Fruit fly (Drosophila melanogaster) whole organism, prepupa: ENCODE measurements around the gene Tmf.
A peak's percentile ranks its signal among the peaks of the same experiment; 100 is the strongest.

Source experiments
- Blimp-1 ChIP-seq: fragments of 200-800 bp; sonication (Bioruptor generic); optimal IDR thresholded peaks from 3 replicates; lab custom pipeline; 2017; ENCODE audit warnings: missing biosample characterization, missing genetic modification characterization, mild to moderate bottlenecking, moderate library complexity, missing genetic modification reagents
- CG10669 ChIP-seq: fragments of 200-800 bp; sonication (Bioruptor generic); optimal IDR thresholded peaks from 3 replicates; lab custom pipeline; 2018; ENCODE audit warnings: missing biosample characterization, mild to moderate bottlenecking, missing genetic modification characterization, moderate library complexity
- CG11294 ChIP-seq: fragments of 200-800 bp; sonication (Bioruptor generic); IDR thresholded peaks from 2 replicates; pipeline ENCODE4 v1.3.6; 2022; ENCODE audit warnings: missing biosample characterization, missing genetic modification characterization
- CG11762 ChIP-seq: fragments of 200-800 bp; sonication (Bioruptor generic); optimal IDR thresholded peaks from 3 replicates; lab custom pipeline; 2016; ENCODE audit warnings: missing biosample characterization, missing genetic modification characterization; ENCODE audit not compliant: insufficient read depth
- CG11902 ChIP-seq: fragments of 200-800 bp; sonication (Bioruptor generic); optimal IDR thresholded peaks from 3 replicates; lab custom pipeline; 2016; ENCODE audit warnings: missing biosample characterization, missing genetic modification characterization
- CG15336 ChIP-seq: fragments of 200-800 bp; sonication (Bioruptor generic); IDR thresholded peaks from 2 replicates; pipeline ENCODE4 v1.3.6; 2022; ENCODE audit warnings: missing biosample characterization, missing genetic modification characterization
- CG1621 ChIP-seq: fragments of 200-800 bp; sonication (Bioruptor generic); optimal IDR thresholded peaks from 3 replicates; lab custom pipeline; 2018; ENCODE audit warnings: missing biosample characterization, mild to moderate bottlenecking, missing genetic modification characterization
- CG16779 ChIP-seq: fragments of 200-800 bp; sonication (Bioruptor generic); optimal IDR thresholded peaks from 3 replicates; lab custom pipeline; 2017; ENCODE audit warnings: missing biosample characterization, mild to moderate bottlenecking, missing genetic modification characterization
- CG3032 ChIP-seq: fragments of 200-800 bp; optimal IDR thresholded peaks from 2 replicates; lab custom pipeline; 2019; ENCODE audit warnings: missing biosample characterization, mild to moderate bottlenecking, missing genetic modification characterization, moderate library complexity
- CG34406 ChIP-seq: fragments of 200-800 bp; sonication (Bioruptor generic); optimal IDR thresholded peaks from 3 replicates; lab custom pipeline; 2016; ENCODE audit warnings: missing biosample characterization, missing genetic modification characterization
- CG3919 ChIP-seq: fragments of 200-800 bp; sonication (Bioruptor generic); optimal IDR thresholded peaks from 3 replicates; lab custom pipeline; 2016; ENCODE audit warnings: missing biosample characterization, missing genetic modification characterization
- CG4318 ChIP-seq: fragments of 200-800 bp; sonication (Bioruptor generic); optimal IDR thresholded peaks from 3 replicates; lab custom pipeline; 2017; ENCODE audit warnings: missing biosample characterization, mild to moderate bottlenecking, missing genetic modification characterization
- CG6163 ChIP-seq: fragments of 200-800 bp; sonication (Bioruptor generic); IDR thresholded peaks from 3 replicates; pipeline ENCODE4 v1.3.6; 2022; ENCODE audit warnings: missing biosample characterization, missing genetic modification characterization
- CG6276 ChIP-seq: fragments of 200-800 bp; sonication (Bioruptor generic); optimal IDR thresholded peaks from 2 replicates; lab custom pipeline; 2017; ENCODE audit warnings: missing biosample characterization, mild to moderate bottlenecking, missing genetic modification characterization
- CG6792 ChIP-seq: fragments of 200-800 bp; sonication (Bioruptor generic); optimal IDR thresholded peaks from 3 replicates; lab custom pipeline; 2016; ENCODE audit warnings: missing biosample characterization, missing genetic modification characterization
- CG6808 ChIP-seq: fragments of 200-800 bp; sonication (Bioruptor generic); optimal IDR thresholded peaks from 3 replicates; lab custom pipeline; 2017; ENCODE audit warnings: missing biosample characterization, missing genetic modification characterization, mild to moderate bottlenecking, moderate library complexity, missing genetic modification reagents
- CG6854 ChIP-seq: fragments of 200-800 bp; sonication (Bioruptor generic); optimal IDR thresholded peaks from 2 replicates; lab custom pipeline; 2017; ENCODE audit warnings: missing biosample characterization, mild to moderate bottlenecking, missing genetic modification characterization
- CG7368 ChIP-seq: fragments of 200-800 bp; sonication (Bioruptor generic); optimal IDR thresholded peaks from 3 replicates; lab custom pipeline; 2016; ENCODE audit warnings: missing biosample characterization, missing genetic modification characterization
- CG8119 ChIP-seq: fragments of 200-800 bp; sonication (Bioruptor generic); IDR thresholded peaks from 3 replicates; pipeline ENCODE4 v1.3.6; 2022; ENCODE audit warnings: missing biosample characterization, missing genetic modification characterization
- CG8632 ChIP-seq: fragments of 200-800 bp; sonication (Bioruptor generic); optimal IDR thresholded peaks from 3 replicates; lab custom pipeline; 2016; ENCODE audit warnings: missing biosample characterization, missing genetic modification characterization
- CG9139 ChIP-seq: fragments of 200-800 bp; sonication (Bioruptor generic); optimal IDR thresholded peaks from 3 replicates; lab custom pipeline; 2017; ENCODE audit warnings: missing biosample characterization, mild to moderate bottlenecking, missing genetic modification characterization
- Eip75B ChIP-seq: fragments of 200-800 bp; sonication (Bioruptor generic); optimal IDR thresholded peaks from 3 replicates; lab custom pipeline; 2016; ENCODE audit warnings: missing biosample characterization, missing genetic modification characterization
- Eip78C ChIP-seq: fragments of 200-800 bp; sonication (Bioruptor generic); peaks from one replicate; lab custom pipeline; 2016; ENCODE audit warnings: missing biosample characterization, missing genetic modification characterization
- Eip93F ChIP-seq: fragments of 200-800 bp; sonication (Bioruptor generic); optimal IDR thresholded peaks from 2 replicates; lab custom pipeline; 2016; ENCODE audit warnings: missing biosample characterization, mild to moderate bottlenecking, missing genetic modification characterization
- Ets21C ChIP-seq: fragments of 200-800 bp; sonication (Bioruptor generic); optimal IDR thresholded peaks from 3 replicates; lab custom pipeline; 2016; ENCODE audit warnings: missing biosample characterization, missing genetic modification characterization
- Ets96B ChIP-seq: fragments of 200-800 bp; optimal IDR thresholded peaks from 2 replicates; lab custom pipeline; 2019; ENCODE audit warnings: missing biosample characterization, mild to moderate bottlenecking, missing genetic modification characterization, moderate library complexity
- Gug ChIP-seq: fragments of 200-800 bp; sonication (Bioruptor generic); IDR thresholded peaks from 2 replicates; pipeline ENCODE4 v1.3.6; 2022; ENCODE audit warnings: missing biosample characterization, missing genetic modification characterization
- Hr38 ChIP-seq: sonication (Bioruptor generic); optimal IDR thresholded peaks from 2 replicates; lab custom pipeline; 2016; ENCODE audit warnings: missing biosample characterization, missing genetic modification characterization
- Hr4 ChIP-seq: fragments of 200-800 bp; sonication (Bioruptor generic); optimal IDR thresholded peaks from 3 replicates; lab custom pipeline; 2016; ENCODE audit warnings: missing biosample characterization, missing genetic modification characterization
- Lpt ChIP-seq: fragments of 200-800 bp; sonication (Bioruptor generic); optimal IDR thresholded peaks from 3 replicates; lab custom pipeline; 2016; ENCODE audit warnings: missing biosample characterization, missing genetic modification characterization
- Met ChIP-seq: fragments of 200-800 bp; sonication (Bioruptor generic); optimal IDR thresholded peaks from 3 replicates; lab custom pipeline; 2016; ENCODE audit warnings: missing biosample characterization, missing genetic modification characterization
- OdsH ChIP-seq: fragments of 200-800 bp; sonication (Bioruptor generic); optimal IDR thresholded peaks from 3 replicates; lab custom pipeline; 2016; ENCODE audit warnings: missing biosample characterization, missing genetic modification characterization
- Smox ChIP-seq: fragments of 200-800 bp; sonication (Bioruptor generic); optimal IDR thresholded peaks from 3 replicates; lab custom pipeline; 2016; ENCODE audit warnings: missing biosample characterization, missing genetic modification characterization
- Sox102F ChIP-seq: fragments of 200-800 bp; sonication (Bioruptor generic); optimal IDR thresholded peaks from 2 replicates; lab custom pipeline; 2016; ENCODE audit warnings: missing biosample characterization, mild to moderate bottlenecking, missing genetic modification characterization
- Sox14 ChIP-seq: fragments of 200-800 bp; sonication (Bioruptor generic); optimal IDR thresholded peaks from 3 replicates; lab custom pipeline; 2016; ENCODE audit warnings: missing biosample characterization, missing genetic modification characterization
- Sox15 ChIP-seq: fragments of 200-800 bp; sonication (Bioruptor generic); optimal IDR thresholded peaks from 3 replicates; lab custom pipeline; 2016; ENCODE audit warnings: missing biosample characterization, missing genetic modification characterization
- acj6 ChIP-seq: fragments of 200-800 bp; sonication (Bioruptor generic); optimal IDR thresholded peaks from 3 replicates; lab custom pipeline; 2016; ENCODE audit warnings: missing biosample characterization, missing genetic modification characterization
- cyc ChIP-seq: fragments of 200-800 bp; sonication (Bioruptor generic); optimal IDR thresholded peaks from 3 replicates; lab custom pipeline; 2016; ENCODE audit warnings: missing biosample characterization, missing genetic modification characterization
- dac ChIP-seq: fragments of 200-800 bp; sonication (Bioruptor generic); optimal IDR thresholded peaks from 2 replicates; lab custom pipeline; 2017; ENCODE audit warnings: missing biosample characterization, mild to moderate bottlenecking, missing genetic modification characterization
- dsx ChIP-seq: fragments of 200-800 bp; optimal IDR thresholded peaks from 3 replicates; lab custom pipeline; 2019; ENCODE audit warnings: missing biosample characterization, mild to moderate bottlenecking, missing genetic modification characterization, moderate library complexity; ENCODE audit not compliant: poor library complexity, severe bottlenecking
- eg ChIP-seq: fragments of 200-800 bp; sonication (Bioruptor generic); IDR thresholded peaks from 3 replicates; pipeline ENCODE4 v1.3.6; 2022; ENCODE audit warnings: missing biosample characterization, missing genetic modification characterization
- esn ChIP-seq: fragments of 200-800 bp; sonication (Bioruptor generic); optimal IDR thresholded peaks from 2 replicates; lab custom pipeline; 2016; ENCODE audit warnings: missing biosample characterization, mild to moderate bottlenecking, missing genetic modification characterization, moderate library complexity
- fd85E ChIP-seq: fragments of 200-800 bp; sonication (Bioruptor generic); optimal IDR thresholded peaks from 3 replicates; lab custom pipeline; 2016; ENCODE audit warnings: missing biosample characterization, missing genetic modification characterization
- fkh ChIP-seq: fragments of 200-800 bp; sonication (Bioruptor generic); optimal IDR thresholded peaks from 3 replicates; lab custom pipeline; 2017; ENCODE audit warnings: missing biosample characterization, mild to moderate bottlenecking, missing genetic modification characterization, moderate library complexity
- net ChIP-seq: fragments of 200-800 bp; sonication (Bioruptor generic); optimal IDR thresholded peaks from 3 replicates; lab custom pipeline; 2016; ENCODE audit warnings: missing biosample characterization, missing genetic modification characterization
- pdm3 ChIP-seq: fragments of 200-800 bp; sonication (Bioruptor generic); optimal IDR thresholded peaks from 3 replicates; lab custom pipeline; 2016; ENCODE audit warnings: missing biosample characterization, missing genetic modification characterization
- salr ChIP-seq, 2 experiments: fragments of 200-800 bp; sonication (Bioruptor generic); optimal IDR thresholded peaks; 3 replicates each; lab custom pipeline; 2016 to 2018; ENCODE audit warnings: missing biosample characterization in 2 of 2, missing genetic modification characterization in 2 of 2, mild to moderate bottlenecking in 1 of 2
- spab ChIP-seq: fragments of 200-800 bp; sonication (Bioruptor generic); optimal IDR thresholded peaks from 2 replicates; lab custom pipeline; 2017; ENCODE audit warnings: missing biosample characterization, mild to moderate bottlenecking, missing genetic modification characterization, missing genetic modification reagents
- ss ChIP-seq, 2 experiments: fragments of 200-800 bp; sonication (Bioruptor generic); optimal IDR thresholded peaks; 2 replicates in 1 of 2; 3 replicates in 1 of 2; lab custom pipeline; 2017 to 2018; ENCODE audit warnings: mild to moderate bottlenecking in 2 of 2, missing biosample characterization in 2 of 2, missing genetic modification characterization in 2 of 2, moderate library complexity in 1 of 2
- svp ChIP-seq: fragments of 200-800 bp; sonication (Bioruptor generic); peaks from one replicate; lab custom pipeline; 2016; ENCODE audit warnings: missing biosample characterization, missing genetic modification characterization

Gene Tmf

DNA sequence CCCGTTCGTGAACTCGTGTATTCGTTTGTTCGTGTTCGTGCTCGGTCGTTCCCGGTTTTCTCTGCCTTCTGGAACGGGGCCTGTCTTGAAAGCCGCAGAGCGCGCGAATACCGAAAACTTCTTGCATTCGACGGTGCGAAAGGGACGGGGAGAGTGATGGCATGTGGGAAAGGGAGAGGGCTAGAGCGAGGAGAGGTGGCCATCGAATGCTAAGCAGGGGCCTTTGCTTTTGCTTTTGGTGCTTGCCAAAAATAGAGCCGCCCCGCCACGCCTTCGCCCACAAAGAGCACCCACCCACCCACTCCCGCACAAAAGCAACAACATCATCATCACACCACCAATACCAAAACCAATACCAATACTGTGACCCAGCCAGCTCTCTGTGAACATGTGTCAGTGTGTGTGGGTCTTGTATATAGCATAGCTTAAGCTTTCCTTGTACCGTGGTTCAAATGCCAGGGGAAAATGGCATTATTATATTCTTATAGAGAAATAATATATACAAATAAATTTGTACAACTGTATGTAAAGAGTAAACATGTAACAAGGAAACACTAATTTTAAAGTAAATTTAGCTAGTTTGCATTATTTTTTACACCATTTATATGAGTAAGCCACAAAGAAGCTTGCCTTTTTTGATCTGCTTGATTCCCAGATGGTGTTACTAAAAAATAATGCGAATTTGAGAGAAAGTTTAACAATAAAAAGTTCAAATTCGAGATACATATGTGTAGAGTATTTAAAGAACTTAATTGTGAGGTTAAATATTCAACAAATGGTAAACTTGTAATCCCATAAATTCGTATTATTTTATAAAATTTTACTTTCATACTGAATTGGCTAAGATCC, 23.3 kb downstream of the Tmf start, which contains the start of gene CG14434:
Gene CG14434, minus strand, starts transcription at position 20 of the 849 bp plus-strand sequence.
- no peak for TF ChIP-seq Hr38 (GFP tag; lab: Kevin White, UChicago)
- no peak for TF ChIP-seq CG6854
- peak; percentile 68 for TF ChIP-seq CG6792
- TF ChIP-seq CG4318 (GFP tag; lab: Kevin White, UChicago) = peak; percentile 90
- peak; percentile 68 for TF ChIP-seq Ets96B (tag; lab: Kevin White, UChicago)
- peak; percentile 49 for TF ChIP-seq Ets21C (GFP tag; lab: Kevin White, UChicago)
- peak; percentile 87 for TF ChIP-seq svp (GFP tag; lab: Kevin White, UChicago)
- TF ChIP-seq CG11294 (GFP tag; lab: Robert Waterston, UW) = peak; percentile 6; the same call in 1 of the 2 replicates
- TF ChIP-seq CG15336 (GFP tag; lab: Robert Waterston, UW) = peak; percentile 49
- peak; percentile 83 for TF ChIP-seq Met (GFP tag; lab: Kevin White, UChicago)
- TF ChIP-seq Sox14 (GFP tag; lab: Kevin White, UChicago) = peak; percentile 79
- peak; percentile 55; the same call in 2 of the 3 replicates for TF ChIP-seq CG8119
- TF ChIP-seq dsx = peak; percentile 43
- peak; percentile 75 for TF ChIP-seq CG10669 (GFP tag; lab: Kevin White, UChicago)
- peak; percentile 95 for TF ChIP-seq Eip78C (GFP tag; lab: Kevin White, UChicago)
- peak; percentile 83 for TF ChIP-seq CG8632 (GFP tag; lab: Kevin White, UChicago)
- TF ChIP-seq salr (GFP tag; optimal IDR thresholded peaks at IDR 0.05; lab: Kevin White, UChicago) = peak in 1 of 2 experiments; percentile 93
- peak; percentile 73 for TF ChIP-seq acj6 (GFP tag; lab: Kevin White, UChicago)
- TF ChIP-seq esn (GFP tag; lab: Kevin White, UChicago) = peak; percentile 87
- TF ChIP-seq net (GFP tag; lab: Kevin White, UChicago) = peak; percentile 75
- no peak for TF ChIP-seq CG1621
- TF ChIP-seq Lpt (GFP tag; lab: Kevin White, UChicago) = peak; percentile 46
- TF ChIP-seq ss (GFP tag; optimal IDR thresholded peaks at IDR 0.05; lab: Kevin White, UChicago) = peak; percentile 11 to 66
- TF ChIP-seq Sox102F (GFP tag; lab: Kevin White, UChicago) = peak; percentile 78
- TF ChIP-seq CG3919 (GFP tag; lab: Kevin White, UChicago) = peak; percentile 74
- TF ChIP-seq CG9139 (GFP tag; lab: Kevin White, UChicago) = peak; percentile 37
- TF ChIP-seq CG6808 (GFP tag; lab: Kevin White, UChicago) = peak; percentile 88
- TF ChIP-seq Eip75B (GFP tag; lab: Kevin White, UChicago) = peak; percentile 75
- TF ChIP-seq Eip93F (GFP tag; lab: Kevin White, UChicago) = no peak
- peak; percentile 45 for TF ChIP-seq dac (GFP tag; lab: Kevin White, UChicago)
- TF ChIP-seq pdm3 (GFP tag; lab: Kevin White, UChicago) = peak; percentile 77
- peak; percentile 41 for TF ChIP-seq CG7368 (GFP tag; lab: Kevin White, UChicago)
- TF ChIP-seq fd85E (GFP tag; lab: Kevin White, UChicago) = no peak
- peak; percentile 81 for TF ChIP-seq OdsH (GFP tag; lab: Kevin White, UChicago)
- peak; percentile 88 for TF ChIP-seq CG6276 (GFP tag; lab: Kevin White, UChicago)
- TF ChIP-seq CG11902 (GFP tag; lab: Kevin White, UChicago) = peak; percentile 65
- peak; percentile 67 for TF ChIP-seq CG11762 (GFP tag; lab: Kevin White, UChicago)
- peak; percentile 84 for TF ChIP-seq spab (GFP tag; lab: Kevin White, UChicago)
- peak; percentile 27; the same call in 1 of the 3 replicates for TF ChIP-seq eg
- TF ChIP-seq Sox15 (GFP tag; lab: Kevin White, UChicago) = peak; percentile 76
- peak; percentile 5 for TF ChIP-seq fkh (GFP tag; lab: Kevin White, UChicago)
- TF ChIP-seq Blimp-1 = peak; percentile 59
- TF ChIP-seq CG3032 (tag; lab: Kevin White, UChicago) = peak; percentile 75
- peak; percentile 33 for TF ChIP-seq Gug (GFP tag; lab: Robert Waterston, UW)
- TF ChIP-seq CG16779 (tag; lab: Kevin White, UChicago) = peak; percentile 45
- peak; percentile 82 for TF ChIP-seq Hr4 (GFP tag; lab: Kevin White, UChicago)
- peak; percentile 73 for TF ChIP-seq CG34406
- TF ChIP-seq cyc (GFP tag; lab: Kevin White, UChicago) = peak; percentile 62
- TF ChIP-seq Smox (GFP tag; lab: Kevin White, UChicago) = peak; percentile 77
- TF ChIP-seq CG6163 (GFP tag; lab: Robert Waterston, UW) = no peak; the same call in 2 of the 3 replicates
